Worm (Caenorhabditis elegans) whole organism, L2 larva: ENCODE measurements around the gene F17E9.3.
"Not testable (repeated sequence)": the region's sequence is repeated elsewhere in the genome, so short reads cannot be mapped to it uniquely, and the experiment has no call there.

Source experiments
- F13H6.1 ChIP-seq: sonication (generic microtip); optimal IDR thresholded peaks from 2 replicates; lab custom pipeline; 2016; ENCODE audit warnings: missing genetic modification characterization, missing compliant biosample characterization
- R02D3.7 ChIP-seq: fragments of 150-350 bp; optimal IDR thresholded peaks from 2 replicates; lab custom pipeline; 2014; ENCODE audit warnings: missing biosample characterization, missing genetic modification characterization
- alr-1 ChIP-seq: fragments of 150-350 bp; optimal IDR thresholded peaks from 2 replicates; lab custom pipeline; 2014; ENCODE audit warnings: missing biosample characterization, missing genetic modification characterization
- ama-1 ChIP-seq: fragments of 150-350 bp; optimal IDR thresholded peaks from 2 replicates; lab custom pipeline; 2018; ENCODE audit warnings: inconsistent platforms
- ceh-82 ChIP-seq: fragments of 150-350 bp; optimal IDR thresholded peaks from 2 replicates; lab custom pipeline; 2014; ENCODE audit warnings: missing biosample characterization, missing genetic modification characterization
- crh-2 ChIP-seq: sonication (generic microtip); optimal IDR thresholded peaks from 2 replicates; lab custom pipeline; 2017; ENCODE audit warnings: missing biosample characterization, missing genetic modification characterization
- elt-1 ChIP-seq: fragments of 150-350 bp; optimal IDR thresholded peaks from 2 replicates; lab custom pipeline; 2014; ENCODE audit warnings: missing biosample characterization, missing genetic modification characterization
- elt-3 ChIP-seq: sonication (generic microtip); optimal IDR thresholded peaks from 2 replicates; lab custom pipeline; 2017; ENCODE audit warnings: missing biosample characterization, missing genetic modification characterization
- fos-1 ChIP-seq: fragments of 150-350 bp; optimal IDR thresholded peaks from 2 replicates; lab custom pipeline; 2014; ENCODE audit warnings: missing biosample characterization, missing genetic modification characterization
- lin-11 ChIP-seq: fragments of 150-350 bp; sonication (generic microtip); optimal IDR thresholded peaks from 2 replicates; lab custom pipeline; 2014; ENCODE audit warnings: missing biosample characterization, missing genetic modification characterization, inconsistent platforms, mixed read lengths
- lin-39 ChIP-seq: fragments of 150-350 bp; optimal IDR thresholded peaks from 2 replicates; lab custom pipeline; 2014; ENCODE audit warnings: missing biosample characterization, missing genetic modification reagents, missing genetic modification characterization
- mab-5 ChIP-seq: fragments of 150-350 bp; optimal IDR thresholded peaks from 2 replicates; lab custom pipeline; 2014; ENCODE audit warnings: missing biosample characterization, missing genetic modification characterization
- mbf-1 ChIP-seq: sonication (generic microtip); optimal IDR thresholded peaks from 2 replicates; lab custom pipeline; 2017; ENCODE audit warnings: missing biosample characterization, missing genetic modification characterization
- mdl-1 ChIP-seq, 2 experiments: fragments of 150-350 bp in 1 of 2; sonication (generic microtip) in 1 of 2; optimal IDR thresholded peaks; 2 replicates each; lab custom pipeline; 2017; ENCODE audit warnings: missing biosample characterization in 2 of 2, missing genetic modification characterization in 2 of 2
- nhr-23 ChIP-seq: fragments of 150-350 bp; optimal IDR thresholded peaks from 2 replicates; lab custom pipeline; 2014; ENCODE audit warnings: missing biosample characterization, missing genetic modification reagents, missing genetic modification characterization
- nhr-237 ChIP-seq: fragments of 150-350 bp; optimal IDR thresholded peaks from 2 replicates; lab custom pipeline; 2014; ENCODE audit warnings: missing biosample characterization, missing genetic modification characterization
- nhr-25 ChIP-seq: fragments of 150-350 bp; sonication (generic microtip); optimal IDR thresholded peaks from 3 replicates; lab custom pipeline; 2014; ENCODE audit warnings: missing biosample characterization, missing genetic modification characterization
- nhr-6 ChIP-seq: fragments of 150-350 bp; optimal IDR thresholded peaks from 2 replicates; lab custom pipeline; 2014; ENCODE audit warnings: missing biosample characterization, missing genetic modification characterization
- nhr-77 ChIP-seq: fragments of 150-350 bp; optimal IDR thresholded peaks from 2 replicates; lab custom pipeline; 2014; ENCODE audit warnings: missing biosample characterization, missing genetic modification characterization
- peb-1 ChIP-seq: fragments of 150-350 bp; optimal IDR thresholded peaks from 2 replicates; lab custom pipeline; 2014; ENCODE audit warnings: missing biosample characterization, missing genetic modification characterization
- skn-1 ChIP-seq: sonication (generic microtip); optimal IDR thresholded peaks from 2 replicates; lab custom pipeline; 2017; ENCODE audit warnings: missing biosample characterization, missing genetic modification characterization
- snpc-4 ChIP-seq: fragments of 150-350 bp; optimal IDR thresholded peaks from 2 replicates; lab custom pipeline; 2014; ENCODE audit warnings: missing biosample characterization, missing genetic modification characterization
- zag-1 ChIP-seq: fragments of 150-350 bp; optimal IDR thresholded peaks from 2 replicates; lab custom pipeline; 2014; ENCODE audit warnings: missing biosample characterization, missing genetic modification characterization
- ztf-1 ChIP-seq: fragments of 200-800 bp; sonication (Bioruptor generic); conservative IDR thresholded peaks from 2 replicates; pipeline ENCODE4 v1.3.6; 2022; ENCODE audit warnings: missing genetic modification characterization, missing compliant biosample characterization

Gene F17E9.3

ce11 chrIV:8385662-8386061 is 31.0 kb downstream of the F17E9.3 start:
- TF ChIP-seq fos-1: no peak
- TF ChIP-seq nhr-23 (tag; lab: Kevin White, UChicago): no peak
- TF ChIP-seq snpc-4 (tag; lab: Kevin White, UChicago): no peak
- TF ChIP-seq nhr-237 (tag; lab: Kevin White, UChicago): no peak
- TF ChIP-seq nhr-25: no peak
- TF ChIP-seq elt-1: no peak
- no peak for TF ChIP-seq elt-3 (tag; lab: Kevin White, UChicago)
- no peak for TF ChIP-seq nhr-77 (tag; lab: Kevin White, UChicago)
- TF ChIP-seq peb-1: no peak
- TF ChIP-seq lin-39: no peak
- no peak for TF ChIP-seq zag-1 (tag; lab: Kevin White, UChicago)
- no peak for TF ChIP-seq crh-2 (tag; lab: Kevin White, UChicago)
- TF ChIP-seq ztf-1 (GFP tag; lab: Robert Waterston, UW): no peak
- TF ChIP-seq, all 48 proteins: peak for 0

- TF ChIP-seq nhr-77 (tag; lab: Kevin White, UChicago); nhr-23 (tag; lab: Kevin White, UChicago); ama-1 (lab: Kevin White, UChicago): not testable (repeated sequence)
- TF ChIP-seq, all 48 proteins: peak for 0; not testable (repeated sequence) for 48
Measured at ce11 chrIV:8389139-8389538, 34.5 kb downstream of the F17E9.3 start, which contains the start of gene D2096.10. Gene D2096.10, minus strand, starts transcription at chrIV:8389239.

ce11 chrIV:8394105-8394504 is 39.4 kb downstream of the F17E9.3 start, which contains the start of gene D2096.11:
Gene D2096.11, minus strand, starts transcription at chrIV:8394205.
- TF ChIP-seq ceh-82 (no peak), lin-11 (tag; lab: Kevin White, UChicago) (no peak), elt-3 (tag; lab: Kevin White, UChicago) (no peak), mbf-1 (no peak), R02D3.7 (no peak), alr-1 (no peak), skn-1 (tag; lab: Kevin White, UChicago) (no peak)

- TF ChIP-seq snpc-4 (tag; lab: Kevin White, UChicago) (no peak), mab-5 (tag; lab: Kevin White, UChicago) (no peak), nhr-6 (tag; lab: Kevin White, UChicago) (no peak), lin-39 (no peak), elt-1 (no peak), F13H6.1 (no peak)
Measured at ce11 chrIV:8396348-8396747, 41.7 kb downstream of the F17E9.3 start, which contains the start of gene timm-17B.2. Gene timm-17B.2, plus strand, starts transcription at chrIV:8396648.

- no peak for TF ChIP-seq mdl-1 (tag; optimal IDR thresholded peaks at IDR 0.05; lab: Kevin White, UChicago)
- TF ChIP-seq peb-1: no peak
Measured at ce11 chrIV:8397814-8398213, 43.1 kb downstream of the F17E9.3 start.
